Worm (Caenorhabditis elegans): ENCODE results near the gene ttr-9.

ttr-9 gene

DNA sequence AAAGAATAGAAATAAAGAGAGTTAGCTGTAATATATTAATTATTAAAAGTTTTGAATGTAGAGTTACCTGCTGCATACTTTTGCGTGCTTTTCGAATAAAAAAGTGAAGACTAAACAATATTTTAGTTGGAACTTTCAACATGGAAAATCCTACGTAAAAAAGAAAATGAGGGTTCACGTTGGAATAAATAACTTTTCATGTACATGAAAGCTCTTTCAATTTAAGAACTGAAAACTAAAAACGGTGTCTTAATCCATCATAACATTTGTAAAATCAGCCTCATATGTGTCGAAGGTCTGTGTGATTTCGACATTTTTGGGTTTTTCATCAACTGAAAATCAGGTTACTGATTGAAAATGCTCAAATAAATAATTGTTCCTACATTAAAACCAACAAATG is at the start of gene ttr-9:
ttr-9 (minus strand) TSS at position 101 of the 400 bp plus-strand sequence.
- TF ChIP-seq tra-4 (tag; optimal IDR thresholded peaks at IDR 0.05) (no peak), ceh-36 (tag; optimal IDR thresholded peaks at IDR 0.05) (no peak), aly-1 (tag; optimal IDR thresholded peaks at IDR 0.05) (no peak), tbx-37 (GFP tag; conservative IDR thresholded peaks at IDR 0.05) (no peak), F13C5.2 (tag; optimal IDR thresholded peaks at IDR 0.05) (no peak), hmbx-1 (tag; optimal IDR thresholded peaks at IDR 0.05) (no peak), tbx-11 (GFP tag; IDR thresholded peaks at IDR 0.05) (no peak), ama-1 (optimal IDR thresholded peaks at IDR 0.05) (no peak)

- TF ChIP-seq scrt-1 (GFP tag; IDR thresholded peaks at IDR 0.05) (no peak), B0310.2 (tag; optimal IDR thresholded peaks at IDR 0.05) (no peak), hnd-1 (tag; optimal IDR thresholded peaks at IDR 0.05) (no peak), ets-7 (tag; optimal IDR thresholded peaks at IDR 0.05) (no peak), ceh-36 (tag; optimal IDR thresholded peaks at IDR 0.05) (no peak), aly-1 (tag; optimal IDR thresholded peaks at IDR 0.05) (no peak), tbx-37 (GFP tag; conservative IDR thresholded peaks at IDR 0.05) (no peak), tra-4 (tag; optimal IDR thresholded peaks at IDR 0.05) (no peak), tbx-11 (GFP tag; IDR thresholded peaks at IDR 0.05) (no peak), hmbx-1 (tag; optimal IDR thresholded peaks at IDR 0.05) (no peak), ama-1 (optimal IDR thresholded peaks at IDR 0.05) (no peak), hmg-4 (GFP tag; optimal IDR thresholded peaks at IDR 0.05) (no peak), sea-1 (GFP tag; conservative IDR thresholded peaks at IDR 0.05) (no peak), flt-1 (GFP tag; IDR thresholded peaks at IDR 0.05) (no peak), F13C5.2 (tag; optimal IDR thresholded peaks at IDR 0.05) (no peak), ceh-13 (GFP tag; optimal IDR thresholded peaks at IDR 0.05) (no peak), pes-1 (GFP tag; IDR thresholded peaks at IDR 0.05) (no peak)
Observed at ce11 chrIV:9545986-9546385, 39.8 kb upstream of the ttr-9 start, which contains the start of gene T05A1.5. Gene T05A1.5 (plus strand): TSS chrIV:9546286.

DNA sequence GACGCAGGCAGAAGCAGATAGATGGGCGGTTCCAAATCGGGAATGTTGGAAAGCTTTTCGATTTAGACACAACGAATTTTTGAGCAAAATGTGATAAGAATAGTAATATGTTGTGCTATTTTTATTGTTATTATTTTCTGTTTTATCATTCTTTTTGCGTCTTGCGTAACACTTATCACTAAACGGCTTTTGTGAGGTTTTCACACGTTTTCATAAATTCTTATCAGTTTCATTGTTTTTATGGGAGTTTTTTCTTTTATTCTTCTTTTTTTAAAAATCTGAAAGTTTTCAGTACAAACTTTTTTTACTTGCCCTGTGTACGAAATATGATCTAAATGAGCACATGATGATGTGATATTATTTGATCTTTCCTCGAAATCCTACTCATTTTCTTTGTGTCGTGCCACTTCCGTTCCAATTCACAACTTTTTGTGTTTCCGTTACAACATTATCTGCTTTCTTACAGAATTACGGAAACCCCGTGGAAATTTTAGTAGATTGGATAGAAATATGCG is 34.2 kb upstream of the ttr-9 start, which contains the start of gene fbl-1:
fbl-1 (plus strand) TSS at position 465 of the 515 bp plus-strand sequence.
- TF ChIP-seq ceh-36 (tag; optimal IDR thresholded peaks at IDR 0.05) (no peak), scrt-1 (GFP tag; IDR thresholded peaks at IDR 0.05) (no peak), F13C5.2 (tag; optimal IDR thresholded peaks at IDR 0.05) (no peak), hmg-4 (GFP tag; optimal IDR thresholded peaks at IDR 0.05) (no peak), hmbx-1 (tag; optimal IDR thresholded peaks at IDR 0.05) (no peak), sea-1 (GFP tag; conservative IDR thresholded peaks at IDR 0.05) (no peak), tra-4 (tag; optimal IDR thresholded peaks at IDR 0.05) (no peak), tbx-37 (GFP tag; conservative IDR thresholded peaks at IDR 0.05) (no peak), B0310.2 (tag; optimal IDR thresholded peaks at IDR 0.05) (no peak), hnd-1 (tag; optimal IDR thresholded peaks at IDR 0.05) (no peak), flt-1 (GFP tag; IDR thresholded peaks at IDR 0.05) (no peak), tbx-11 (GFP tag; IDR thresholded peaks at IDR 0.05) (no peak), ama-1 (optimal IDR thresholded peaks at IDR 0.05) (no peak), pes-1 (GFP tag; IDR thresholded peaks at IDR 0.05) (no peak)

ce11 chrIV:9538214-9538613 is 32.1 kb upstream of the ttr-9 start:
- no peak for TF ChIP-seq pes-1 (GFP tag; IDR thresholded peaks at IDR 0.05)
- TF ChIP-seq flt-1 (GFP tag; IDR thresholded peaks at IDR 0.05), result no peak
- no peak for TF ChIP-seq aly-1 (tag; optimal IDR thresholded peaks at IDR 0.05)
- no peak for TF ChIP-seq hnd-1 (tag; optimal IDR thresholded peaks at IDR 0.05)
- no peak for TF ChIP-seq ceh-13 (GFP tag; optimal IDR thresholded peaks at IDR 0.05)
- TF ChIP-seq tbx-11 (GFP tag; IDR thresholded peaks at IDR 0.05), result no peak

DNA sequence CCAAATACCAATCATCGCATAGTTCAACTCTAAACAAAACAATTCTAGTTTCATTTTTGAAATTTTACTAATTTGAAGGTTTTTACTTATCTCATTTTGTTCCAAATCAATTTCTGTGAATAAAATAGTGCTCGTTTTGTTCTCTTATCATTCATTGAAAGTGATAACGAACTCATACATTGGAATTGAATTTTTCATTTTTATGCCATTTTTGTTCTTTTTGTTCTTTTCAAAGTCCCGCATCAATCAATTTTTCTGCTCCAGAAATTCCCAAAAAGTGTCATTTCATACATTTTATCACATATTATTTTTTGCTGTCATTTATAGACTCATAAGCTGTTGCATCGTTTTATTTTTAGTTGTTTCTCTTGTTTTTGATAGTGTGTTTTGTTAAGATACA is 31.3 kb upstream of the ttr-9 start:
- TF ChIP-seq tbx-37 (GFP tag; conservative IDR thresholded peaks at IDR 0.05), result no peak
- TF ChIP-seq aly-1 (tag; optimal IDR thresholded peaks at IDR 0.05), result no peak
- no peak for TF ChIP-seq pes-1 (GFP tag; IDR thresholded peaks at IDR 0.05)
- no peak for TF ChIP-seq ama-1 (optimal IDR thresholded peaks at IDR 0.05)
- no peak for TF ChIP-seq scrt-1 (GFP tag; IDR thresholded peaks at IDR 0.05)
- TF ChIP-seq F13C5.2 (tag; optimal IDR thresholded peaks at IDR 0.05), result no peak
- no peak for TF ChIP-seq hmbx-1 (tag; optimal IDR thresholded peaks at IDR 0.05)
- no peak for TF ChIP-seq ceh-13 (GFP tag; optimal IDR thresholded peaks at IDR 0.05)
- no peak for TF ChIP-seq flt-1 (GFP tag; IDR thresholded peaks at IDR 0.05)
- no peak for TF ChIP-seq sea-1 (GFP tag; conservative IDR thresholded peaks at IDR 0.05)
- TF ChIP-seq ets-7 (tag; optimal IDR thresholded peaks at IDR 0.05), result no peak
- TF ChIP-seq hmg-4 (GFP tag; optimal IDR thresholded peaks at IDR 0.05), result no peak
- TF ChIP-seq ceh-36 (tag; optimal IDR thresholded peaks at IDR 0.05), result no peak
- TF ChIP-seq hnd-1 (tag; optimal IDR thresholded peaks at IDR 0.05), result no peak
- TF ChIP-seq tra-4 (tag; optimal IDR thresholded peaks at IDR 0.05), result no peak
- TF ChIP-seq tbx-11 (GFP tag; IDR thresholded peaks at IDR 0.05), result no peak
- TF ChIP-seq B0310.2 (tag; optimal IDR thresholded peaks at IDR 0.05), result no peak

ce11 chrIV:9536124-9536523 is 30.0 kb upstream of the ttr-9 start:
- TF ChIP-seq tbx-11 (GFP tag; IDR thresholded peaks at IDR 0.05) (no peak), hmg-4 (GFP tag; optimal IDR thresholded peaks at IDR 0.05) (no peak), tbx-37 (GFP tag; conservative IDR thresholded peaks at IDR 0.05) (no peak), aly-1 (tag; optimal IDR thresholded peaks at IDR 0.05) (no peak), pes-1 (GFP tag; IDR thresholded peaks at IDR 0.05) (no peak), B0310.2 (tag; optimal IDR thresholded peaks at IDR 0.05) (no peak), F13C5.2 (tag; optimal IDR thresholded peaks at IDR 0.05) (no peak), tra-4 (tag; optimal IDR thresholded peaks at IDR 0.05) (no peak), hnd-1 (tag; optimal IDR thresholded peaks at IDR 0.05) (no peak), ceh-13 (GFP tag; optimal IDR thresholded peaks at IDR 0.05) (no peak), flt-1 (GFP tag; IDR thresholded peaks at IDR 0.05) (no peak), scrt-1 (GFP tag; IDR thresholded peaks at IDR 0.05) (no peak), ceh-36 (tag; optimal IDR thresholded peaks at IDR 0.05) (no peak), hmbx-1 (tag; optimal IDR thresholded peaks at IDR 0.05) (no peak), ets-7 (tag; optimal IDR thresholded peaks at IDR 0.05) (no peak), ama-1 (optimal IDR thresholded peaks at IDR 0.05) (no peak), sea-1 (GFP tag; conservative IDR thresholded peaks at IDR 0.05) (no peak)

- TF ChIP-seq tbx-11 (GFP tag; IDR thresholded peaks at IDR 0.05), result no peak
- TF ChIP-seq tbx-37 (GFP tag; conservative IDR thresholded peaks at IDR 0.05), result no peak
- TF ChIP-seq ets-7 (tag; optimal IDR thresholded peaks at IDR 0.05), result no peak
- no peak for TF ChIP-seq scrt-1 (GFP tag; IDR thresholded peaks at IDR 0.05)
- no peak for TF ChIP-seq sea-1 (GFP tag; conservative IDR thresholded peaks at IDR 0.05)
- TF ChIP-seq B0310.2 (tag; optimal IDR thresholded peaks at IDR 0.05), result no peak
- TF ChIP-seq F13C5.2 (tag; optimal IDR thresholded peaks at IDR 0.05), result no peak
- TF ChIP-seq hmbx-1 (tag; optimal IDR thresholded peaks at IDR 0.05), result no peak
Observed at ce11 chrIV:9535105-9535504, 29.0 kb upstream of the ttr-9 start.
